Worm (Caenorhabditis elegans) whole organism, late embryonic: ENCODE measurements around the gene tbb-6.

ENCODE experiments used
- C08G9.2 ChIP-seq: sonication (generic microtip); optimal IDR thresholded peaks from 2 replicates; lab custom pipeline; 2016; ENCODE audit warnings: mild to moderate bottlenecking, missing genetic modification characterization, moderate library complexity, missing compliant biosample characterization
- T23F11.4 ChIP-seq: fragments of 200-800 bp; sonication (Bioruptor generic); optimal IDR thresholded peaks from 2 replicates; lab custom pipeline; 2018; ENCODE audit warnings: mild to moderate bottlenecking, missing genetic modification characterization, missing compliant biosample characterization
- ceh-18 ChIP-seq: sonication (generic microtip); optimal IDR thresholded peaks from 2 replicates; lab custom pipeline; 2016; ENCODE audit warnings: missing genetic modification characterization, missing compliant biosample characterization
- ceh-34 ChIP-seq: sonication (generic microtip); optimal IDR thresholded peaks from 2 replicates; lab custom pipeline; 2016; ENCODE audit warnings: mild to moderate bottlenecking, missing genetic modification characterization, missing compliant biosample characterization
- ceh-45 ChIP-seq: fragments of 200-800 bp; sonication (Bioruptor generic); IDR thresholded peaks from 2 replicates; pipeline ENCODE4 v1.3.6; 2022; ENCODE audit warnings: missing genetic modification reagents, missing genetic modification characterization, missing compliant biosample characterization
- che-1 ChIP-seq: sonication (generic microtip); optimal IDR thresholded peaks from 2 replicates; lab custom pipeline; 2016; ENCODE audit warnings: mild to moderate bottlenecking, missing genetic modification characterization, missing compliant biosample characterization
- dmd-4 ChIP-seq: sonication (generic microtip); optimal IDR thresholded peaks from 2 replicates; lab custom pipeline; 2016; ENCODE audit warnings: borderline replicate concordance, missing genetic modification characterization, missing compliant biosample characterization
- dve-1 ChIP-seq: sonication (generic microtip); optimal IDR thresholded peaks from 2 replicates; lab custom pipeline; 2017; ENCODE audit warnings: antibody characterized with exemption, mild to moderate bottlenecking, missing genetic modification characterization, missing compliant biosample characterization
- elt-2 ChIP-seq: sonication (generic microtip); optimal IDR thresholded peaks from 2 replicates; lab custom pipeline; 2016; ENCODE audit warnings: missing genetic modification reagents, missing genetic modification characterization, missing compliant biosample characterization
- elt-4 ChIP-seq: sonication (generic microtip); optimal IDR thresholded peaks from 2 replicates; lab custom pipeline; 2016; ENCODE audit warnings: missing genetic modification characterization, missing compliant biosample characterization
- ets-4 ChIP-seq: sonication (generic microtip); optimal IDR thresholded peaks from 2 replicates; lab custom pipeline; 2016; ENCODE audit warnings: missing genetic modification characterization, missing compliant biosample characterization
- eyg-1 ChIP-seq: sonication (generic microtip); optimal IDR thresholded peaks from 2 replicates; lab custom pipeline; 2016; ENCODE audit warnings: missing genotype, missing genetic modification characterization, missing compliant biosample characterization
- fax-1 ChIP-seq: sonication (generic microtip); optimal IDR thresholded peaks from 2 replicates; lab custom pipeline; 2016; ENCODE audit warnings: missing genotype, missing genetic modification characterization, missing compliant biosample characterization
- fkh-6 ChIP-seq: sonication (generic microtip); optimal IDR thresholded peaks from 2 replicates; lab custom pipeline; 2016; ENCODE audit warnings: missing genetic modification characterization, missing compliant biosample characterization
- gmeb-2 ChIP-seq: sonication (generic microtip); optimal IDR thresholded peaks from 2 replicates; lab custom pipeline; 2016; ENCODE audit warnings: missing genetic modification characterization, inconsistent platforms, missing compliant biosample characterization
- hlh-15 ChIP-seq: sonication (generic microtip); optimal IDR thresholded peaks from 2 replicates; lab custom pipeline; 2016; ENCODE audit warnings: missing genetic modification characterization, missing compliant biosample characterization
- mec-3 ChIP-seq: sonication (generic microtip); optimal IDR thresholded peaks from 2 replicates; lab custom pipeline; 2016; ENCODE audit warnings: borderline replicate concordance, missing genetic modification characterization, missing compliant biosample characterization
- nfya-1 ChIP-seq: sonication (generic microtip); optimal IDR thresholded peaks from 2 replicates; lab custom pipeline; 2017; ENCODE audit warnings: missing genetic modification characterization, mild to moderate bottlenecking, missing compliant biosample characterization, antibody characterized with exemption, moderate library complexity
- nhr-11 ChIP-seq: fragments of 150-350 bp; optimal IDR thresholded peaks from 2 replicates; lab custom pipeline; 2014; ENCODE audit warnings: missing biosample characterization, missing genetic modification characterization
- odd-2 ChIP-seq: sonication (generic microtip); optimal IDR thresholded peaks from 2 replicates; lab custom pipeline; 2017; ENCODE audit warnings: antibody characterized with exemption, mild to moderate bottlenecking, missing genetic modification characterization, missing compliant biosample characterization
- pat-9 ChIP-seq: fragments of 200-800 bp; sonication (Bioruptor generic); optimal IDR thresholded peaks from 2 replicates; lab custom pipeline; 2018; ENCODE audit warnings: mild to moderate bottlenecking, missing genetic modification characterization, moderate library complexity, missing compliant biosample characterization
- pha-2 ChIP-seq: sonication (generic microtip); optimal IDR thresholded peaks from 2 replicates; lab custom pipeline; 2017; ENCODE audit warnings: mild to moderate bottlenecking, missing genetic modification characterization, missing compliant biosample characterization
- pha-4 ChIP-seq: fragments of 150-350 bp; optimal IDR thresholded peaks from 2 replicates; lab custom pipeline; 2018; ENCODE audit warnings: missing biosample characterization, missing genetic modification reagents, missing genetic modification characterization
- pqm-1 ChIP-seq: sonication (generic microtip); optimal IDR thresholded peaks from 2 replicates; lab custom pipeline; 2016; ENCODE audit warnings: missing genetic modification characterization, missing compliant biosample characterization
- rnt-1 ChIP-seq: sonication (generic microtip); optimal IDR thresholded peaks from 2 replicates; lab custom pipeline; 2016; ENCODE audit warnings: missing genetic modification characterization, missing compliant biosample characterization
- sdc-2 ChIP-seq: sonication (generic microtip); optimal IDR thresholded peaks from 2 replicates; lab custom pipeline; 2016; ENCODE audit warnings: missing genotype, missing genetic modification characterization, missing compliant biosample characterization
- syd-9 ChIP-seq: sonication (generic microtip); optimal IDR thresholded peaks from 2 replicates; lab custom pipeline; 2016; ENCODE audit warnings: mild to moderate bottlenecking, missing genetic modification characterization, moderate library complexity, missing compliant biosample characterization
- ttx-3 ChIP-seq: sonication (generic microtip); optimal IDR thresholded peaks from 2 replicates; lab custom pipeline; 2016; ENCODE audit warnings: missing genetic modification reagents, missing genetic modification characterization, missing compliant biosample characterization
- unc-42 ChIP-seq: sonication (generic microtip); optimal IDR thresholded peaks from 2 replicates; lab custom pipeline; 2016; ENCODE audit warnings: missing genotype, missing genetic modification characterization, missing compliant biosample characterization
- unc-55 ChIP-seq: sonication (generic microtip); optimal IDR thresholded peaks from 2 replicates; lab custom pipeline; 2017; ENCODE audit warnings: missing biosample characterization, missing genetic modification reagents, missing genetic modification characterization
- zip-5 ChIP-seq: sonication (generic microtip); optimal IDR thresholded peaks from 2 replicates; lab custom pipeline; 2016; ENCODE audit warnings: missing genetic modification characterization, missing compliant biosample characterization

The tbb-6 gene

ce11 chrV:12261377-12261776, at the start of gene tbb-6:
Gene tbb-6 (plus strand): TSS chrV:12261531.
- TF ChIP-seq sdc-2 (tag; lab: Kevin White, UChicago) (no peak), che-1 (tag; lab: Kevin White, UChicago) (no peak), syd-9 (tag; lab: Kevin White, UChicago) (no peak), dve-1 (tag; lab: Kevin White, UChicago) (no peak), rnt-1 (tag; lab: Kevin White, UChicago) (no peak)

ce11 chrV:12213027-12213426, 48.3 kb upstream of the tbb-6 start, which contains the start of gene vab-8:
Gene vab-8 (plus strand): TSS chrV:12213327.
- no peak for TF ChIP-seq T23F11.4 (GFP tag; lab: Kevin White, UChicago)
- TF ChIP-seq elt-2: peak; percentile 26

- peak; percentile 55 for TF ChIP-seq nfya-1
- no peak for TF ChIP-seq pqm-1
- no peak for TF ChIP-seq fax-1
- TF ChIP-seq ceh-34: peak; percentile 6
- peak; percentile 64 for TF ChIP-seq unc-55 (GFP tag; lab: Kevin White, UChicago)
- TF ChIP-seq pat-9 (tag; lab: Kevin White, UChicago): peak; percentile 7
- TF ChIP-seq rnt-1 (tag; lab: Kevin White, UChicago): peak; percentile 61
- TF ChIP-seq ceh-18: peak; percentile 31
Observed at ce11 chrV:12233425-12233824, 27.9 kb upstream of the tbb-6 start.

ce11 chrV:12234293-12235004, 26.9 kb upstream of the tbb-6 start, which contains the start of gene myo-3:
Gene myo-3 (minus strand): TSS chrV:12234343.
- TF ChIP-seq fkh-6 (tag; lab: Kevin White, UChicago): no peak
- TF ChIP-seq nfya-1: peak; percentile 12
- TF ChIP-seq ttx-3 (tag; lab: Kevin White, UChicago): no peak
- TF ChIP-seq mec-3 (tag; lab: Kevin White, UChicago): no peak
- no peak for TF ChIP-seq ets-4 (tag; lab: Kevin White, UChicago)
- TF ChIP-seq ceh-18: peak; percentile 80
- TF ChIP-seq ceh-34: peak; percentile 22
- TF ChIP-seq rnt-1 (tag; lab: Kevin White, UChicago): peak; percentile 37
- no peak for TF ChIP-seq dmd-4 (tag; lab: Kevin White, UChicago)
- TF ChIP-seq zip-5 (tag; lab: Kevin White, UChicago): no peak
- TF ChIP-seq ceh-45 (GFP tag; lab: Robert Waterston, UW): no peak
- no peak for TF ChIP-seq hlh-15 (tag; lab: Kevin White, UChicago)
- no peak for TF ChIP-seq nhr-11 (tag; lab: Kevin White, UChicago)
- no peak for TF ChIP-seq elt-4 (tag; lab: Kevin White, UChicago)
- TF ChIP-seq eyg-1 (tag; lab: Kevin White, UChicago): no peak

ce11 chrV:12235502-12235901, 25.8 kb upstream of the tbb-6 start:
- TF ChIP-seq pha-2 (tag; lab: Kevin White, UChicago) (no peak), odd-2 (tag; lab: Kevin White, UChicago) (no peak), ceh-18 (peak; percentile 27), gmeb-2 (tag; lab: Kevin White, UChicago) (no peak), nfya-1 (peak; percentile 23), C08G9.2 (tag; lab: Kevin White, UChicago) (no peak), pha-4 (tag; lab: Kevin White, UChicago) (no peak), unc-55 (GFP tag; lab: Kevin White, UChicago) (peak; percentile 15), T23F11.4 (GFP tag; lab: Kevin White, UChicago) (no peak), unc-42 (no peak), rnt-1 (tag; lab: Kevin White, UChicago) (no peak), syd-9 (tag; lab: Kevin White, UChicago) (no peak)
